Worm (Caenorhabditis elegans): Measurements from ENCODE around the gene snf-6.

ce11 chrIII:1580142-1580541 lies 47.5 kb upstream of the snf-6 start:
- TF ChIP-seq unc-62 (GFP tag; optimal IDR thresholded peaks at IDR 0.05) (no peak), ceh-82 (tag; optimal IDR thresholded peaks at IDR 0.05) (no peak), F13H6.1 (tag; optimal IDR thresholded peaks at IDR 0.05) (no peak), crh-2 (tag; optimal IDR thresholded peaks at IDR 0.05) (no peak), snpc-4 (tag; optimal IDR thresholded peaks at IDR 0.05) (no peak), ama-1 (optimal IDR thresholded peaks at IDR 0.05) (no peak)
